Worm (Caenorhabditis elegans) whole organism, midembryonic: Measurements from ENCODE around the gene gln-1.

Source experiments
- T22C8.4 ChIP-seq: fragments of 200-800 bp; sonication (Bioruptor generic); IDR thresholded peaks from 2 replicates; pipeline ENCODE4 v1.3.6; 2022; ENCODE audit warnings: missing genetic modification characterization, missing compliant biosample characterization
- cog-1 ChIP-seq: sonication (generic microtip); optimal IDR thresholded peaks from 2 replicates; lab custom pipeline; 2016; ENCODE audit warnings: missing genetic modification characterization, missing compliant biosample characterization
- flt-1 ChIP-seq: fragments of 200-800 bp; sonication (Bioruptor generic); IDR thresholded peaks from 2 replicates; pipeline ENCODE4 v1.3.6; 2022; ENCODE audit warnings: missing genetic modification characterization, missing compliant biosample characterization
- klf-2 ChIP-seq: fragments of 200-800 bp; sonication (Bioruptor generic); conservative IDR thresholded peaks from 2 replicates; pipeline ENCODE4 v1.3.6; 2022; ENCODE audit warnings: missing genetic modification reagents, missing genetic modification characterization, missing compliant biosample characterization
- med-1 ChIP-seq: sonication (generic microtip); optimal IDR thresholded peaks from 2 replicates; lab custom pipeline; 2017; ENCODE audit warnings: missing genetic modification characterization, mild to moderate bottlenecking, missing compliant biosample characterization, antibody characterized with exemption, missing genetic modification reagents; ENCODE audit not compliant: insufficient read depth
- ref-1 ChIP-seq: fragments of 200-800 bp; sonication (Bioruptor generic); conservative IDR thresholded peaks from 2 replicates; pipeline ENCODE4 v1.3.6; 2022; ENCODE audit warnings: missing genetic modification reagents, missing genetic modification characterization, missing compliant biosample characterization
- tab-1 ChIP-seq: fragments of 200-800 bp; sonication (Bioruptor generic); IDR thresholded peaks from 2 replicates; pipeline ENCODE4 v1.3.6; 2022; ENCODE audit warnings: missing genetic modification characterization, missing compliant biosample characterization
- ztf-23 ChIP-seq: fragments of 200-800 bp; sonication (Bioruptor generic); IDR thresholded peaks from 2 replicates; pipeline ENCODE4 v1.3.6; 2022; ENCODE audit warnings: missing genetic modification reagents, missing genetic modification characterization, missing compliant biosample characterization
- ztf-29 ChIP-seq: fragments of 200-800 bp; sonication (Bioruptor generic); IDR thresholded peaks from 2 replicates; pipeline ENCODE4 v1.3.6; 2022; ENCODE audit warnings: missing genetic modification reagents, missing genetic modification characterization, missing compliant biosample characterization

The gln-1 gene

DNA sequence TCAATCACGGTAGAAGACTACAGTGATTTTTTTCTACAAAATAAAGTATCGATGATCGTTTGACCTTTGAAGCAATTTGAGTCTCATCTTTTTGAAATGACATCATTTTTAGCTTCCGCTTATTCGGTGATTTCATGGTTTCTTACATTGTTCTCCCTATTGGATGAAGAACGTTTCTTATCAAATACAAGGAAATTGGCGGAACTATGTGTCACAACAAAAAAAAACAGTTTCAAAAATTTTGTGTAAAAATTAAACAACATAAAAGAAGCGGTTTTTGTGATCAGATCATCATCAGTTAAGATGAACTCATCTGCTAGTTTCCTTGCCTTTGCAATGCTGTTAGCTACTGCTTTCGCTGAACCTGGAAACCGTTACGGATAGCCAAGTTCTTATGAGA, 29.6 kb downstream of the gln-1 start, which contains the start of gene C45B2.8:
Gene C45B2.8, plus strand, starts transcription at position 301 of the 400 bp plus-strand sequence.
- TF ChIP-seq tab-1 (no peak), ztf-23 (GFP tag; lab: Robert Waterston, UW) (no peak), ref-1 (GFP tag; lab: Robert Waterston, UW) (no peak), T22C8.4 (no peak), ztf-29 (GFP tag; lab: Robert Waterston, UW) (no peak), klf-2 (GFP tag; lab: Robert Waterston, UW) (no peak), med-1 (no peak), flt-1 (GFP tag; lab: Robert Waterston, UW) (no peak)

DNA sequence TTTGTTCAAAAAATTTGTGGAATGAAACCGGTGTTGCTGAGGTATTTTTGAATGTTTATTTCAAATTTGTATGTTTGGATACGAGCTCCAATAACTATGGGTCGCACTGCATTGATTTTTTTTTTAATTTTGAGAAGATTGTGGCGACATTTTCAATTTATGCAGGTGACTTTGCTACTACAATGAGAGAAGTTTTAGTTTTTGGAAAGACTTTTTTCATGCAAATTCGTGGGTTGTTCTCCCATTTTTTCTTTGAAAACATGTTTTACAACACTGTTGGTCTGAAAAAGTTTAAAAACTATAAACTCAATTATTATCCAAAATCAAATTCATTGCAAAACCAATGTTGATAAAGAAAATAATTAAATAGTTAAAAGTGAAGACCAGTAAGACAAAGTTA, 30.7 kb downstream of the gln-1 start:
- TF ChIP-seq med-1 (no peak), T22C8.4 (no peak), ref-1 (GFP tag; lab: Robert Waterston, UW) (no peak), cog-1 (tag; lab: Kevin White, UChicago) (no peak), klf-2 (GFP tag; lab: Robert Waterston, UW) (no peak), ztf-29 (GFP tag; lab: Robert Waterston, UW) (no peak), tab-1 (no peak), ztf-23 (GFP tag; lab: Robert Waterston, UW) (no peak), flt-1 (GFP tag; lab: Robert Waterston, UW) (no peak)

DNA sequence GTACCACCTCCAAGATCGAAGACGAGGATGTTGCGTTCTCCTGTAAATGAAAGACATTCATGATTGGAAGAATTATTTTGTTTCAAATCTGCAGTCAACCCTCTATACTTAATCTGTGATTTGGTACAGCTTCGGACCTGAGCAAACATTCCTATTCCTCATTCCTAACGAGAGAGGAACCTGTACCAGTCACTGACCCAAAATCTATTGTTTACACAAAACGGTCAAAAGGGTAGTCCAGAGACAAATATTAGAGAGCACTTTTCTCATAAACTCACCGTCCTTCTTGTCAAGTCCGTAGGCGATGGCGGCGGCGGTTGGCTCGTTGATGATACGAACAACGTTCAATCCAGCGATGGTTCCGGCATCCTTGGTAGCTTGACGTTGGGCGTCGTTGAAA, 32.7 kb downstream of the gln-1 start:
- TF ChIP-seq ref-1 (GFP tag; lab: Robert Waterston, UW), result no peak

DNA sequence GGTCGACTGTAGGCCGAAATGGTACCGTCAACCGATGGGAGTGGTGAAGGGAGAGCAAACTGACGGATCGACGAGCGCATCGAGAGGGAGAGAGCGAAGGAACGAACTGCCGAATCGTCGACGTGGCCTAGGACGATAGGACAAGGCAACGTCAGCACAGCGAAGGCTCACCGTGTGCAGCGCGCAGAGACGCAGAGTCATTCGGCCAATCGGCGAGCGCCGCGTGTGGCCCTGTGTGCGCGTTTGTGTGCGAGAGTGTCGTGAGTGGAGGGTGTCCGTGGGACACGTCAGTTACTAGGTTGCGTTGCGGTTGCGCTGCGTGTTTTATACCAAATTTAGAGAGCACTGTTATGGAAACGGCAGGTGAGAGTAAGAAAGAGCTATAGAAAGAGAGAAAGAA, 33.9 kb downstream of the gln-1 start, which contains the start of gene hsp-3:
Gene hsp-3, minus strand, starts transcription at position 158 of the 400 bp plus-strand sequence.
- TF ChIP-seq cog-1 (tag; lab: Kevin White, UChicago), result peak; percentile 82
- no peak for TF ChIP-seq ztf-29 (GFP tag; lab: Robert Waterston, UW)
- peak; percentile 70; the same call in 1 of the 2 replicates for TF ChIP-seq ztf-23 (GFP tag; lab: Robert Waterston, UW)
- TF ChIP-seq flt-1 (GFP tag; lab: Robert Waterston, UW), result peak; percentile 91
- TF ChIP-seq med-1, result no peak
- 0 out of 2 replicates have a peak, but pooled peaks have one; percentile 14 for TF ChIP-seq tab-1

DNA sequence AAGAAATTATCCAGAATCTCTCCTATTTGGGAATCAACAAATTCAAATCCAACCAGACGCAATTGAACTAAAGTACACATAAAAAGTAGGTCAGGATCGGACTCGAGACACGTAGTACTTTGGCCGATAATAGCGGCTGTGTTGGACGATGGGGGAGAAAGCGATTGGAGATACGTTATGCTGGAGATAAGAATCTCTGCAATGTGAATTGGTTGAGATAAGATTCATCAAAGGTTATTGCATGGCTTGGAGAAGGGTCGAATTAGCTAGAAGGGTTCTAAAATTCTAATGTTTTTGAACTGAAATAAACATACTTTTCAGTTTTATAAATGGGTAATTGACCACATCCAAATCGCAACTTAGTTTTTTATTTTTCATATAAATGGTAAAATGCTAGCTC, 34.5 kb downstream of the gln-1 start:
- TF ChIP-seq tab-1 (no peak), ztf-23 (GFP tag; lab: Robert Waterston, UW) (no peak)

DNA sequence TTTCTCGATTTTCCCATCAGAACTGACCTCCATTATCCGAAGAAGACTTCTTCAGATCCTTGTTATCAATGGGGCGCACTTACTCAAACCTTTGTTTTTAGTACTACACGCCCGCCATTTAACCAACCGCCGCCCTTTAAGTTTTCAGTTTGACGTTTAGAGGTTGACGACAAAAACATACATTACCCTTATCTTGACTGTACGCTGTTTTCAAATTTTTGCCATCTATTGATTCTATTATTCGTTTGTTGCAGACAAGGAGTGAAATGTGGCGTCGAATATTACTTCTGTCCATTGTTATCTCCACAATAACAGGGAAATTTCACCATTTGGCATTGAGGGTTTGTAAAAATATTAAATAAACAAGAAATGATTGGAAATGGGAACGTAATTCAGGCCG, 35.0 kb downstream of the gln-1 start, which contains the start of gene C15H9.5:
Gene C15H9.5, plus strand, starts transcription at position 255 of the 400 bp plus-strand sequence.
- TF ChIP-seq klf-2 (GFP tag; lab: Robert Waterston, UW) (no peak), ztf-23 (GFP tag; lab: Robert Waterston, UW) (no peak), cog-1 (tag; lab: Kevin White, UChicago) (no peak), ref-1 (GFP tag; lab: Robert Waterston, UW) (no peak), T22C8.4 (no peak), ztf-29 (GFP tag; lab: Robert Waterston, UW) (no peak), flt-1 (GFP tag; lab: Robert Waterston, UW) (no peak), med-1 (no peak), tab-1 (no peak)

DNA sequence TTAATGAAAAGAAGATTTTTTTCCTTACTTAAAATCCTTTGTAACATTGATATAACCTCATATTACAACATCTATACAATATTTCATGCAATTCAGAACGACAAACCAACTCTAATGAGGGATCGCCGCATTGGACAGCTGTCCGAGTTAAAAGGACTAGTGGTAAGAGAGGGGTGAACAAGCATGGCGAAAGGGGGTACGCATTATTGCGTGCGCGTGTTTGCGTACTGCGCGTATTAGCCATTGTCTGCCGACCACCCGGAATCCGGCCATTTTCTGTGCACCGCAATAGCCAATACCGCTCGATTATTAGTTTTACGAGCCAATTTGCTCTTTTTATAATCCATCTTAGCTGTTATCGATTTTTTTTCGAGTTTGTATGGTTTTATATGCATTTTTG, 39.5 kb downstream of the gln-1 start, which contains the start of gene C15H9.4:
Gene C15H9.4, plus strand, starts transcription at position 93 of the 400 bp plus-strand sequence.
- TF ChIP-seq med-1 (no peak), ztf-29 (GFP tag; lab: Robert Waterston, UW) (no peak), ztf-23 (GFP tag; lab: Robert Waterston, UW) (peak; percentile 53; the same call in 1 of the 2 replicates), tab-1 (peak; percentile 64; the same call in 1 of the 2 replicates), cog-1 (tag; lab: Kevin White, UChicago) (peak; percentile 40), flt-1 (GFP tag; lab: Robert Waterston, UW) (0 out of 2 replicates have a peak, but pooled peaks have one; percentile 28)

DNA sequence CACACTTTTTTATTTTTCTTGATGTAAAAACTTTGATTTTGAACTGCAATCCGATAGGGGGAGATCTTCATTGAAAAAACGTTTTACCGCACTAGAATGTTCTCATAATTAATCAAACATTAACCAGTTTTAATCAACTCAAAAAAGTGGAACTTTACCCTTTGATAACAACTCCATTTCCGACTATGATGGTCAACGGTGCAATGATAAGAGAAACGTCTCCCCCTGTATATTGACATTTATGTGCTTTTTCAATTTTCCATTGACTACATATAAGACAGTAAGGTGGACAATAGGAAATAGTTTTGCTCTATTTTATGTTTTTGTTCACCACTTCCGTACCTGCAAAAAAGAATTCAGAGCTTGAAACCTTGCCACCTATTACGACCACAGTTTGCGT, 40.4 kb downstream of the gln-1 start:
- no peak for TF ChIP-seq med-1
- 0 out of 2 replicates have a peak, but pooled peaks have one; percentile 17 for TF ChIP-seq ztf-23 (GFP tag; lab: Robert Waterston, UW)

DNA sequence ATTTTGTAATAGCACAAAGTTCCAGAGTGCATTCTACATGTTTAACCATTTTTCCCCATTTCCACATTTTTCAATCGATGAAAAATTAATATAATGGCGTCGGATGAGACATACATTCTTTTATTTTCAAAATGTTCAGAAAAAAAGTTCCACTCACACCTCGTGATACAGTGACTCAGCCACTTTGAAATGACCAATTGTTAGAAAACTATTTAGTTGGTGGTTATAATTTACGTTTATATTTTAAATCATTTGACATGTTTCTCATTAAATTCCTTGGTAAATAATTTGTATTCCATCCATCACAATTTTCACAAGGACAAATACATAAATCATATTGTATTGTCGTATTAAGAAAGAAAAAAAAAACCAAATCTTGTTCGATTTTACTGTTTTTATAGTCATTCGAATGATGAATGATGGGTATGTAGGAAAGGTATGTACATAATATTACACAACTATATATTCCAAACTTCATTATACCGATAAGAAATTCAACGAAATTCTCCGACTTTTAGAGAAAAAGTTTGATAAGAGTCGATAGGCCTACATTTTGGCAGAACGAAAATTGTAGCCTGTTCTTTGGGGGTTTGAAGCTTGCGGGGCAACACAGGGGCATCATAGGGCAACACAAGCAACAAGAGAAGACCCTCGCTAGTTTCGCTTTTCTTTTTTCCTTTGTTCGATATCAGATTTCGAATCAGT, 42.5 kb downstream of the gln-1 start:
- TF ChIP-seq T22C8.4, result no peak
- TF ChIP-seq flt-1 (GFP tag; lab: Robert Waterston, UW), result no peak
- no peak for TF ChIP-seq klf-2 (GFP tag; lab: Robert Waterston, UW)
- no peak for TF ChIP-seq ref-1 (GFP tag; lab: Robert Waterston, UW)
- TF ChIP-seq med-1, result no peak
- no peak for TF ChIP-seq ztf-29 (GFP tag; lab: Robert Waterston, UW)
- TF ChIP-seq cog-1 (tag; lab: Kevin White, UChicago), result no peak
- no peak for TF ChIP-seq tab-1
- TF ChIP-seq ztf-23 (GFP tag; lab: Robert Waterston, UW), result no peak

DNA sequence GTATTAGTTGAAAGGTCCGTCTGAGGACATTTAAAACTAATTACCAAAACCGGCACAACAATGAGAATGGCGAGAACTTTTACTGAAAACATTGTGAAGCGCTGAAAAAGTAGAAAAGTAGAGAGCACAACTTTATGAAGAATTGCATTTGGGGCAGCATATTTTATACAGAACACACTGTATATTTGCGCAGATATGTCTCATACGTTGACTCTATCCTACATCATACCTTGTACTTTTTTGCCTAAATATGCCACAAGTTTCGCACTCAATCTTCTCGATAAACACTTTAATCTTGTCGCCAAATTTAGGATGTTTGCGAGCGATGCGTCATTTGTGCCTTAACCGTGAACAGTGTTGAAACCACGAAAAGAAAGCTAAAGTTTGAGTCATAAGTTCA, 45.2 kb downstream of the gln-1 start, which contains the start of gene C15H9.11:
Gene C15H9.11, minus strand, starts transcription at position 101 of the 400 bp plus-strand sequence.
- TF ChIP-seq flt-1 (GFP tag; lab: Robert Waterston, UW), result no peak
- TF ChIP-seq ztf-23 (GFP tag; lab: Robert Waterston, UW), result no peak
- no peak for TF ChIP-seq ztf-29 (GFP tag; lab: Robert Waterston, UW)
- TF ChIP-seq klf-2 (GFP tag; lab: Robert Waterston, UW), result no peak
- TF ChIP-seq T22C8.4, result no peak
- TF ChIP-seq tab-1, result no peak
- no peak for TF ChIP-seq ref-1 (GFP tag; lab: Robert Waterston, UW)
- TF ChIP-seq cog-1 (tag; lab: Kevin White, UChicago), result no peak
- TF ChIP-seq med-1, result no peak
